Fruit fly (Drosophila melanogaster): ENCODE measurements around the gene CG31730.

DNA sequence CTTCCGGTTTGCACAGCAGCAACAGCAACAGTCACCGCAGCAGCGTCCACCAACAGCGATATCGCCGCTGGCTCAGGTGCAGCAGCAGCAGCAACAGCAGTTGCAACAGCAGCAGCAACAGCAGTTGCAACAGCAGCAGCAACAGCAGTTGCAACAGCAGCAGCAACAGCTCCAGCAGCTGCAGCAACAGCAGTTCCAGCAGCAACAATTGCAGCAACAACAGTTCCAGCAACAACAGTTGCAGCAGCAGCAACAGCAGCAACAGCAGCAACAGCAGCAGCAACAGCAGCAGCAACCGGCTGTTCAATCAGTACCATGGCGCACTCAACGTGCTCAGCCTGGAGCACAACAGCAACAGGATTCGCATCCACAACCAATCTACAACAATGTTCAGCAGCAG lies 13.0 kb upstream of the CG31730 start:
- TF ChIP-seq CG34376 (GFP tag; optimal IDR thresholded peaks at IDR 0.05) (no peak), CG3163 (GFP tag; optimal IDR thresholded peaks at IDR 0.05) (no peak), CG10209 (GFP tag; optimal IDR thresholded peaks at IDR 0.05) (no peak), CG13624 (GFP tag; optimal IDR thresholded peaks at IDR 0.05) (no peak), maf-S (GFP tag; optimal IDR thresholded peaks at IDR 0.05) (no peak), Chrac-16 (GFP tag; optimal IDR thresholded peaks at IDR 0.05) (no peak), Max (GFP tag; optimal IDR thresholded peaks at IDR 0.05) (no peak), CG9215 (GFP tag; IDR thresholded peaks at IDR 0.05) (no peak), CG14441 (GFP tag; IDR thresholded peaks at IDR 0.05) (no peak), ssp (GFP tag; IDR thresholded peaks at IDR 0.05) (no peak)

Measured in whole organism, embryonic.